Fruit fly (Drosophila melanogaster) whole organism, embryonic: ENCODE measurements around the gene CG14442.

ENCODE experiments used
- BEAF-32 ChIP-seq: fragments of 200-800 bp; sonication (Bioruptor generic); optimal IDR thresholded peaks from 3 replicates; lab custom pipeline; 2017; ENCODE audit warnings: missing biosample characterization, missing genetic modification characterization, mild to moderate bottlenecking, moderate library complexity, missing genetic modification reagents
- Blimp-1 ChIP-seq: fragments of 200-800 bp; sonication (Bioruptor generic); optimal IDR thresholded peaks from 3 replicates; lab custom pipeline; 2018; ENCODE audit warnings: missing biosample characterization, missing genetic modification characterization, mild to moderate bottlenecking, moderate library complexity, missing genetic modification reagents
- CG10462 ChIP-seq: fragments of 200-800 bp; sonication (Bioruptor generic); optimal IDR thresholded peaks from 2 replicates; lab custom pipeline; 2016; ENCODE audit warnings: missing biosample characterization, missing genetic modification characterization
- CG12071 ChIP-seq: fragments of 200-800 bp; sonication (Bioruptor generic); optimal IDR thresholded peaks from 3 replicates; lab custom pipeline; 2018; ENCODE audit warnings: missing biosample characterization, mild to moderate bottlenecking, missing genetic modification characterization
- CG12659 ChIP-seq: fragments of 200-800 bp; sonication (Bioruptor generic); optimal IDR thresholded peaks from 3 replicates; lab custom pipeline; 2017; ENCODE audit warnings: mild to moderate bottlenecking, missing biosample characterization, missing genetic modification reagents, missing genetic modification characterization
- CG14710 ChIP-seq: fragments of 200-800 bp; sonication (Bioruptor generic); optimal IDR thresholded peaks from 3 replicates; lab custom pipeline; 2019; ENCODE audit warnings: missing biosample characterization, mild to moderate bottlenecking, missing genetic modification characterization, moderate library complexity
- CG16813 ChIP-seq: fragments of 200-800 bp; sonication (Bioruptor generic); IDR thresholded peaks from 3 replicates; pipeline ENCODE4 v1.3.6; 2022; ENCODE audit warnings: missing biosample characterization, missing genetic modification characterization; ENCODE audit not compliant: partially characterized antibody
- CG17912 ChIP-seq: fragments of 200-800 bp; sonication (Bioruptor generic); optimal IDR thresholded peaks from 2 replicates; lab custom pipeline; 2018; ENCODE audit warnings: missing biosample characterization, mild to moderate bottlenecking, missing genetic modification characterization
- CG18011 ChIP-seq: fragments of 200-800 bp; sonication (Bioruptor generic); optimal IDR thresholded peaks from 2 replicates; lab custom pipeline; 2017; ENCODE audit warnings: missing biosample characterization, missing genetic modification characterization, mild to moderate bottlenecking, moderate library complexity, missing genotype
- CG4424 ChIP-seq: fragments of 200-800 bp; sonication (Bioruptor generic); optimal IDR thresholded peaks from 3 replicates; lab custom pipeline; 2016; ENCODE audit warnings: missing biosample characterization, missing genetic modification characterization
- CG7357 ChIP-seq: fragments of 200-800 bp; sonication (Bioruptor generic); IDR thresholded peaks from 3 replicates; pipeline ENCODE4 v1.3.6; 2022; ENCODE audit warnings: missing biosample characterization, missing genetic modification characterization
- Deaf1 ChIP-seq: fragments of 200-800 bp; optimal IDR thresholded peaks from 3 replicates; lab custom pipeline; 2019; ENCODE audit warnings: missing biosample characterization, mild to moderate bottlenecking, missing genetic modification characterization, moderate library complexity
- Dek ChIP-seq: fragments of 200-800 bp; sonication (Bioruptor generic); optimal IDR thresholded peaks from 3 replicates; lab custom pipeline; 2019; ENCODE audit warnings: missing biosample characterization, mild to moderate bottlenecking, missing genetic modification characterization, moderate library complexity
- Drgx ChIP-seq: fragments of 200-800 bp; sonication (Bioruptor generic); IDR thresholded peaks from 2 replicates; pipeline ENCODE4 v1.3.6; 2022; ENCODE audit warnings: missing biosample characterization, missing genetic modification characterization
- HmgZ ChIP-seq: fragments of 200-800 bp; sonication (Bioruptor generic); optimal IDR thresholded peaks from 2 replicates; lab custom pipeline; 2018; ENCODE audit warnings: missing biosample characterization, mild to moderate bottlenecking, missing genetic modification characterization
- Hr39 ChIP-seq: fragments of >200 bp; optimal IDR thresholded peaks from 2 replicates; lab custom pipeline; 2017
- NC2α ChIP-seq: fragments of 200-800 bp; sonication (Bioruptor generic); optimal IDR thresholded peaks from 2 replicates; lab custom pipeline; 2016; ENCODE audit warnings: missing biosample characterization, missing genetic modification characterization
- PHDP ChIP-seq: fragments of 200-800 bp; sonication (Bioruptor generic); optimal IDR thresholded peaks from 3 replicates; lab custom pipeline; 2018; ENCODE audit warnings: missing biosample characterization, mild to moderate bottlenecking, missing genetic modification characterization, moderate library complexity
- Scr ChIP-seq: fragments of 200-800 bp; sonication (Bioruptor generic); IDR thresholded peaks from 2 replicates; pipeline ENCODE4 v1.3.6; 2022; ENCODE audit warnings: missing biosample characterization, missing genetic modification characterization; ENCODE audit not compliant: partially characterized antibody
- Sry-δ ChIP-seq: fragments of 200-800 bp; sonication (Bioruptor generic); optimal IDR thresholded peaks from 2 replicates; lab custom pipeline; 2016; ENCODE audit warnings: missing biosample characterization, missing genetic modification characterization
- abd-A ChIP-seq: fragments of 200-800 bp; sonication (Bioruptor generic); optimal IDR thresholded peaks from 3 replicates; lab custom pipeline; 2019; ENCODE audit warnings: missing biosample characterization, mild to moderate bottlenecking, missing genetic modification characterization, moderate library complexity
- amos ChIP-seq: fragments of 200-800 bp; sonication (Bioruptor generic); IDR thresholded peaks from 2 replicates; pipeline ENCODE4 v1.3.6; 2022; ENCODE audit warnings: missing biosample characterization, missing genetic modification characterization; ENCODE audit not compliant: partially characterized antibody
- bsh ChIP-seq, 2 experiments: fragments of 200-800 bp; sonication (Bioruptor generic); optimal IDR thresholded peaks; 2 replicates each; lab custom pipeline; 2017 to 2018; ENCODE audit warnings: mild to moderate bottlenecking in 2 of 2, missing biosample characterization in 2 of 2, missing genetic modification characterization in 2 of 2, moderate library complexity in 1 of 2
- cg ChIP-seq: fragments of 200-800 bp; sonication (Bioruptor generic); optimal IDR thresholded peaks from 3 replicates; lab custom pipeline; 2019; ENCODE audit warnings: missing biosample characterization, mild to moderate bottlenecking, missing genetic modification characterization, moderate library complexity
- chm ChIP-seq: fragments of 200-800 bp; sonication (Bioruptor generic); IDR thresholded peaks from 2 replicates; pipeline ENCODE4 v1.3.6; 2022; ENCODE audit warnings: missing biosample characterization, missing genetic modification characterization
- crc ChIP-seq: fragments of 200-800 bp; sonication (Bioruptor generic); optimal IDR thresholded peaks from 2 replicates; lab custom pipeline; 2016; ENCODE audit warnings: missing biosample characterization, missing genetic modification characterization
- disco-r ChIP-seq: fragments of 200-800 bp; sonication (Bioruptor generic); optimal IDR thresholded peaks from 2 replicates; lab custom pipeline; 2016; ENCODE audit warnings: missing biosample characterization, missing genetic modification characterization
- dmrt99B ChIP-seq: fragments of 200-800 bp; sonication (Bioruptor generic); optimal IDR thresholded peaks from 2 replicates; lab custom pipeline; 2018; ENCODE audit warnings: missing biosample characterization, mild to moderate bottlenecking, missing genetic modification characterization, moderate library complexity
- dysf ChIP-seq: fragments of 200-800 bp; sonication (Bioruptor generic); IDR thresholded peaks from 3 replicates; pipeline ENCODE4 v1.3.6; 2022; ENCODE audit warnings: missing biosample characterization, missing genetic modification characterization
- esg ChIP-seq: fragments of 200-800 bp; sonication (Bioruptor generic); conservative IDR thresholded peaks from 2 replicates; pipeline ENCODE4 v1.3.6; 2022; ENCODE audit warnings: missing biosample characterization, missing genetic modification characterization
- exex ChIP-seq: fragments of 200-800 bp; sonication (Bioruptor generic); optimal IDR thresholded peaks from 4 replicates; lab custom pipeline; 2018; ENCODE audit warnings: missing biosample characterization, mild to moderate bottlenecking, missing genetic modification characterization, moderate library complexity
- fu2 ChIP-seq: fragments of 200-800 bp; sonication (Bioruptor generic); optimal IDR thresholded peaks from 2 replicates; lab custom pipeline; 2016; ENCODE audit warnings: missing biosample characterization, missing genetic modification characterization
- gcm2 ChIP-seq: fragments of 200-800 bp; sonication (Bioruptor generic); optimal IDR thresholded peaks from 2 replicates; lab custom pipeline; 2016; ENCODE audit warnings: missing biosample characterization, missing genetic modification characterization
- hb ChIP-seq: fragments of 200-800 bp; sonication (Bioruptor generic); IDR thresholded peaks from 3 replicates; pipeline ENCODE4 v1.3.6; 2022; ENCODE audit warnings: missing biosample characterization, missing genetic modification characterization; ENCODE audit not compliant: partially characterized antibody
- inv ChIP-seq: fragments of 200-800 bp; sonication (Bioruptor generic); IDR thresholded peaks from 2 replicates; pipeline ENCODE4 v1.3.6; 2022; ENCODE audit warnings: missing biosample characterization, missing genetic modification characterization; ENCODE audit not compliant: partially characterized antibody
- kni ChIP-seq: fragments of 200-800 bp; sonication (Bioruptor generic); optimal IDR thresholded peaks from 3 replicates; lab custom pipeline; 2017; ENCODE audit warnings: mild to moderate bottlenecking, missing biosample characterization, missing genetic modification reagents, missing genetic modification characterization
- lola ChIP-seq, 3 experiments: fragments of >200 bp in 2 of 3; fragments of 200-800 bp in 1 of 3; sonication (Bioruptor generic) in 1 of 3; optimal IDR thresholded peaks; 2 replicates each; lab custom pipeline; 2017 to 2019; ENCODE audit warnings: missing biosample characterization in 3 of 3, missing genetic modification characterization in 3 of 3, mild to moderate bottlenecking in 1 of 3, moderate library complexity in 1 of 3
- peb ChIP-seq: fragments of 200-800 bp; sonication (Bioruptor generic); IDR thresholded peaks from 2 replicates; pipeline ENCODE4 v1.3.6; 2022; ENCODE audit warnings: missing biosample characterization, missing genetic modification characterization
- psq ChIP-seq: fragments of 200-800 bp; sonication (Bioruptor generic); optimal IDR thresholded peaks from 2 replicates; lab custom pipeline; 2017; ENCODE audit warnings: missing biosample characterization, missing genetic modification characterization
- salm ChIP-seq: fragments of 200-800 bp; sonication (Bioruptor generic); optimal IDR thresholded peaks from 2 replicates; lab custom pipeline; 2018; ENCODE audit warnings: missing biosample characterization, mild to moderate bottlenecking, missing genetic modification characterization
- sc ChIP-seq, 3 experiments: fragments of >200 bp in 2 of 3; fragments of 200-800 bp in 1 of 3; sonication (Bioruptor generic) in 1 of 3; optimal IDR thresholded peaks; 2 replicates in 2 of 3; 3 replicates in 1 of 3; lab custom pipeline; 2017; ENCODE audit warnings: mild to moderate bottlenecking in 1 of 3, missing biosample characterization in 1 of 3, missing genetic modification characterization in 1 of 3, missing genetic modification reagents in 1 of 3
- sens-2 ChIP-seq: fragments of 200-800 bp; sonication (Bioruptor generic); IDR thresholded peaks from 2 replicates; pipeline ENCODE4 v1.3.6; 2022; ENCODE audit warnings: missing biosample characterization, missing genetic modification characterization
- slou ChIP-seq: fragments of 200-800 bp; sonication (Bioruptor generic); optimal IDR thresholded peaks from 3 replicates; lab custom pipeline; 2016; ENCODE audit warnings: missing biosample characterization, missing genetic modification characterization
- tap ChIP-seq: fragments of 200-800 bp; optimal IDR thresholded peaks from 3 replicates; lab custom pipeline; 2019; ENCODE audit warnings: missing biosample characterization, mild to moderate bottlenecking, missing genetic modification characterization, moderate library complexity
- tll ChIP-seq, 2 experiments: fragments of 200-800 bp in 1 of 2; fragments of >200 bp in 1 of 2; sonication (Bioruptor generic) in 1 of 2; optimal IDR thresholded peaks; 2 replicates each; lab custom pipeline; 2017 to 2019; ENCODE audit warnings: missing biosample characterization in 2 of 2, missing genetic modification characterization in 2 of 2, mild to moderate bottlenecking in 1 of 2, moderate library complexity in 1 of 2
- toy ChIP-seq: fragments of 200-800 bp; sonication (Bioruptor generic); IDR thresholded peaks from 2 replicates; pipeline ENCODE4 v1.3.6; 2022; ENCODE audit warnings: missing biosample characterization, missing genetic modification characterization
- vnd ChIP-seq: fragments of 200-800 bp; sonication (Bioruptor generic); IDR thresholded peaks from 3 replicates; pipeline ENCODE4 v1.3.6; 2022; ENCODE audit warnings: missing biosample characterization, missing genetic modification characterization; ENCODE audit not compliant: partially characterized antibody

Gene CG14442

DNA sequence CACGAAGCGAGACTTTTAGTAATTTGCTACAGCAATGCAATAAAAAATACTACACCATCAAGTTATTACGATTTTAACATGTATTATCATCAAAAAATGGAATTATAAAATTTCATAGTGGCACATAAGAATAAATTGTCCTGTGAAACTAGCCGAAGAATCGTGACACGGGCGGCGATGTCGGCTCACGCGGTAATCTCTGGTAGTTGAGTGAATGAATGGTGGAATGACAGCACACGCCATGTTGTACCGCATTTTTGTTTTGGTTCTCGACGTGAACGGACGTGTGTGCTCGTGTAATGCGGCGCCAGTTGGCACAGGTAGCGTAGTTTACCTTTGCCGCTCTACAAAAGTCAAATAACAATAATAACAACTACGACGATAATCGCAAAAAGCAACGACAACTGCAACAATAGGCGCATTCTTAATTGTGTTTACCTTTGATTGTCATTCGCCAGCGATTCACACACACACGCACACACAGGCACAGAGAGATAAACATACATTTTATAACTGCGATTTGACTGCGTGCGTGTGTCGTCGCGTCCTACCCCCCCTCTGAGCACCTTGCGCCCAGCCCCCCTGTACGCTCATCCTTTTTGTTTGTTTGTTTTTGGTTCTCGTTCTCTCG is 4.6 kb upstream of the CG14442 start, which contains the start of gene CG14441 (continued):
- TF ChIP-seq Scr (GFP tag; lab: Robert Waterston, UW) (peak; percentile 99), CG12659 (GFP tag; lab: Kevin White, UChicago) (peak; percentile 35), chm (no peak; the same call in 1 of the 2 replicates), PHDP (peak; percentile 67), CG4424 (GFP tag; lab: Kevin White, UChicago) (peak; percentile 16), CG12071 (GFP tag; lab: Kevin White, UChicago) (no peak), Blimp-1 (GFP tag; lab: Kevin White, UChicago) (no peak), esg (GFP tag; lab: Robert Waterston, UW) (no peak), CG10462 (GFP tag; lab: Kevin White, UChicago) (no peak), psq (GFP tag; lab: Kevin White, UChicago) (no peak), crc (GFP tag; lab: Kevin White, UChicago) (no peak), abd-A (peak; percentile 78), toy (GFP tag; lab: Robert Waterston, UW) (0 out of 2 replicates have a peak, but pooled peaks have one; percentile 27), CG16813 (GFP tag; lab: Robert Waterston, UW) (peak; percentile 98), Drgx (GFP tag; lab: Robert Waterston, UW) (no peak), CG14710 (tag; lab: Kevin White, UChicago) (peak; percentile 54), HmgZ (tag; lab: Kevin White, UChicago) (peak; percentile 62), BEAF-32 (GFP tag; lab: Kevin White, UChicago) (peak; percentile 94), exex (tag; lab: Kevin White, UChicago) (peak; percentile 49), dmrt99B (tag; lab: Kevin White, UChicago) (peak; percentile 56), amos (GFP tag; lab: Robert Waterston, UW) (peak; percentile 93), hb (peak; percentile 93), salm (tag; lab: Kevin White, UChicago) (peak; percentile 19), disco-r (peak; percentile 52), tap (tag; lab: Kevin White, UChicago) (no peak), vnd (peak; percentile 98), sens-2 (GFP tag; lab: Robert Waterston, UW) (no peak), tll (GFP tag; optimal IDR thresholded peaks at IDR 0.05; lab: Kevin White, UChicago) (peak in 1 of 2 experiments; percentile 77), peb (no peak), CG17912 (GFP tag; lab: Kevin White, UChicago) (no peak), inv (GFP tag; lab: Robert Waterston, UW) (peak; percentile 95), Hr39 (lab: Kevin White, UChicago) (no peak), sc (optimal IDR thresholded peaks at IDR 0.05; lab: Kevin White, UChicago) (no peak), sc (GFP tag; optimal IDR thresholded peaks at IDR 0.05; lab: Kevin White, UChicago) (peak; percentile 1), bsh (GFP tag; optimal IDR thresholded peaks at IDR 0.05; lab: Kevin White, UChicago) (peak in 1 of 2 experiments; percentile 49), fu2 (GFP tag; lab: Kevin White, UChicago) (no peak), Dek (tag; lab: Kevin White, UChicago) (peak; percentile 52), slou (no peak), lola (GFP tag; optimal IDR thresholded peaks at IDR 0.05; lab: Kevin White, UChicago) (peak in 1 of 3 experiments; percentile 15), Deaf1 (tag; lab: Kevin White, UChicago) (peak; percentile 68), dysf (GFP tag; lab: Robert Waterston, UW) (peak; percentile 36; the same call in 2 of the 3 replicates), CG7357 (GFP tag; lab: Robert Waterston, UW) (no peak), cg (GFP tag; lab: Kevin White, UChicago) (peak; percentile 65), Sry-δ (peak; percentile 31), kni (GFP tag; lab: Kevin White, UChicago) (peak; percentile 54), CG18011 (GFP tag; lab: Kevin White, UChicago) (peak; percentile 0), NC2α (GFP tag; lab: Kevin White, UChicago) (peak; percentile 37), gcm2 (GFP tag; lab: Kevin White, UChicago) (no peak)
